Fruit fly (Drosophila melanogaster) whole organism, embryonic: Measurements from ENCODE around the gene Jhbp1.

Experiments
- Abd-B ChIP-seq: fragments of 200-800 bp; sonication (Bioruptor generic); optimal IDR thresholded peaks from 2 replicates; lab custom pipeline; 2018; ENCODE audit warnings: missing biosample characterization, mild to moderate bottlenecking, missing genetic modification characterization, moderate library complexity
- Aef1 ChIP-seq: fragments of 200-800 bp; sonication (Bioruptor generic); IDR thresholded peaks from 3 replicates; pipeline ENCODE4 v1.3.6; 2022; ENCODE audit warnings: missing biosample characterization, missing genetic modification characterization
- B-H1 ChIP-seq: fragments of 200-800 bp; sonication (Bioruptor generic); IDR thresholded peaks from 3 replicates; pipeline ENCODE4 v1.3.6; 2022; ENCODE audit warnings: missing biosample characterization, missing genetic modification characterization
- BtbVII ChIP-seq: fragments of 200-800 bp; sonication (Bioruptor generic); optimal IDR thresholded peaks from 3 replicates; lab custom pipeline; 2017; ENCODE audit warnings: missing biosample characterization, mild to moderate bottlenecking, missing genetic modification characterization
- CG11504 ChIP-seq: fragments of 200-800 bp; sonication (Bioruptor generic); optimal IDR thresholded peaks from 3 replicates; lab custom pipeline; 2019; ENCODE audit warnings: missing biosample characterization, mild to moderate bottlenecking, missing genetic modification characterization, moderate library complexity
- CG11560 ChIP-seq: fragments of 200-800 bp; sonication (Bioruptor generic); IDR thresholded peaks from 3 replicates; pipeline ENCODE4 v1.3.6; 2022; ENCODE audit warnings: missing biosample characterization, missing genetic modification characterization
- CG12104 ChIP-seq: fragments of 200-800 bp; sonication (Bioruptor generic); optimal IDR thresholded peaks from 3 replicates; lab custom pipeline; 2016; ENCODE audit warnings: missing biosample characterization, missing genetic modification characterization
- CG12391 ChIP-seq: fragments of 200-800 bp; sonication (Bioruptor generic); optimal IDR thresholded peaks from 3 replicates; lab custom pipeline; 2018; ENCODE audit warnings: missing biosample characterization, mild to moderate bottlenecking, missing genetic modification characterization, moderate library complexity
- CG2678 ChIP-seq: fragments of 200-800 bp; sonication (Bioruptor generic); optimal IDR thresholded peaks from 3 replicates; lab custom pipeline; 2019; ENCODE audit warnings: missing biosample characterization, mild to moderate bottlenecking, missing genetic modification characterization, moderate library complexity
- CG30431 ChIP-seq: fragments of 200-800 bp; sonication (Bioruptor generic); optimal IDR thresholded peaks from 2 replicates; lab custom pipeline; 2017; ENCODE audit warnings: missing biosample characterization, missing genetic modification characterization
- CG31365 ChIP-seq: fragments of 200-800 bp; sonication (Bioruptor generic); optimal IDR thresholded peaks from 2 replicates; lab custom pipeline; 2018; ENCODE audit warnings: missing biosample characterization, mild to moderate bottlenecking, missing genetic modification characterization
- CG3281 ChIP-seq: fragments of 200-800 bp; sonication (Bioruptor generic); optimal IDR thresholded peaks from 3 replicates; lab custom pipeline; 2017; ENCODE audit warnings: missing biosample characterization, mild to moderate bottlenecking, missing genetic modification characterization
- CG4404 ChIP-seq: fragments of 200-800 bp; sonication (Bioruptor generic); IDR thresholded peaks from 2 replicates; pipeline ENCODE4 v1.3.6; 2022; ENCODE audit warnings: missing biosample characterization, missing genetic modification characterization
- CG4617 ChIP-seq: fragments of 200-800 bp; sonication (Bioruptor generic); optimal IDR thresholded peaks from 3 replicates; lab custom pipeline; 2016; ENCODE audit warnings: missing biosample characterization, missing genetic modification characterization, borderline replicate concordance
- CG6791 ChIP-seq: fragments of 200-800 bp; sonication (Bioruptor generic); IDR thresholded peaks from 3 replicates; pipeline ENCODE4 v1.3.6; 2022; ENCODE audit warnings: missing biosample characterization, missing genetic modification characterization; ENCODE audit not compliant: partially characterized antibody
- CG7271 ChIP-seq: fragments of 200-800 bp; sonication (Bioruptor generic); optimal IDR thresholded peaks from 2 replicates; lab custom pipeline; 2018; ENCODE audit warnings: missing biosample characterization, mild to moderate bottlenecking, missing genetic modification characterization, moderate library complexity
- CG7839 ChIP-seq: fragments of 200-800 bp; sonication (Bioruptor generic); optimal IDR thresholded peaks from 3 replicates; lab custom pipeline; 2018; ENCODE audit warnings: missing biosample characterization, mild to moderate bottlenecking, missing genetic modification characterization, moderate library complexity
- D19A ChIP-seq: fragments of 200-800 bp; optimal IDR thresholded peaks from 3 replicates; lab custom pipeline; 2019; ENCODE audit warnings: missing biosample characterization, mild to moderate bottlenecking, missing genetic modification characterization, moderate library complexity
- Doc3 ChIP-seq: fragments of 200-800 bp; sonication (Bioruptor generic); IDR thresholded peaks from 3 replicates; pipeline ENCODE4 v1.3.6; 2022; ENCODE audit warnings: missing biosample characterization, missing genetic modification characterization; ENCODE audit not compliant: partially characterized antibody
- HLH4C ChIP-seq: fragments of 200-800 bp; sonication (Bioruptor generic); IDR thresholded peaks from 3 replicates; pipeline ENCODE4 v1.3.6; 2022; ENCODE audit warnings: missing biosample characterization, missing genetic modification characterization; ENCODE audit not compliant: partially characterized antibody
- Hmx ChIP-seq: fragments of 200-800 bp; sonication (Bioruptor generic); optimal IDR thresholded peaks from 2 replicates; lab custom pipeline; 2016; ENCODE audit warnings: missing biosample characterization, missing genetic modification characterization
- Mad ChIP-seq: fragments of 200-800 bp; sonication (Bioruptor generic); optimal IDR thresholded peaks from 2 replicates; lab custom pipeline; 2016; ENCODE audit warnings: missing biosample characterization, missing genetic modification characterization
- Meics ChIP-seq: fragments of 200-800 bp; sonication (Bioruptor generic); optimal IDR thresholded peaks from 2 replicates; lab custom pipeline; 2017; ENCODE audit warnings: missing biosample characterization, mild to moderate bottlenecking, missing genetic modification characterization
- Ptx1 ChIP-seq: fragments of 200-800 bp; sonication (Bioruptor generic); IDR thresholded peaks from 2 replicates; pipeline ENCODE4 v1.3.6; 2022; ENCODE audit warnings: missing biosample characterization, missing genetic modification characterization
- Sox100B ChIP-seq: fragments of 200-800 bp; sonication (Bioruptor generic); optimal IDR thresholded peaks from 3 replicates; lab custom pipeline; 2018; ENCODE audit warnings: missing biosample characterization, mild to moderate bottlenecking, missing genetic modification characterization
- Sox102F ChIP-seq: fragments of 200-800 bp; sonication (Bioruptor generic); optimal IDR thresholded peaks from 2 replicates; lab custom pipeline; 2018; ENCODE audit warnings: missing biosample characterization, mild to moderate bottlenecking, missing genetic modification characterization, moderate library complexity
- TFAM ChIP-seq: fragments of 200-800 bp; sonication (Bioruptor generic); optimal IDR thresholded peaks from 2 replicates; lab custom pipeline; 2017; ENCODE audit warnings: missing biosample characterization, missing genetic modification characterization, inconsistent platforms
- abd-A ChIP-seq: fragments of 200-800 bp; sonication (Bioruptor generic); optimal IDR thresholded peaks from 3 replicates; lab custom pipeline; 2019; ENCODE audit warnings: missing biosample characterization, mild to moderate bottlenecking, missing genetic modification characterization, moderate library complexity
- ac ChIP-seq: fragments of 200-800 bp; sonication (Bioruptor generic); optimal IDR thresholded peaks from 3 replicates; lab custom pipeline; 2017; ENCODE audit warnings: missing biosample characterization, mild to moderate bottlenecking, missing genetic modification characterization
- chif ChIP-seq, 2 experiments: fragments of 200-800 bp; sonication (Bioruptor generic); optimal IDR thresholded peaks; 3 replicates each; lab custom pipeline; 2016; ENCODE audit warnings: missing biosample characterization in 2 of 2, missing genetic modification characterization in 2 of 2
- corto ChIP-seq: fragments of 200-800 bp; sonication (Bioruptor generic); optimal IDR thresholded peaks from 2 replicates; lab custom pipeline; 2016; ENCODE audit warnings: missing biosample characterization, mild to moderate bottlenecking, missing genetic modification characterization, moderate library complexity
- crol ChIP-seq: fragments of 200-800 bp; sonication (Bioruptor generic); IDR thresholded peaks from 2 replicates; pipeline ENCODE4 v1.3.6; 2022; ENCODE audit warnings: missing biosample characterization, missing genetic modification characterization
- dysf ChIP-seq: fragments of 200-800 bp; sonication (Bioruptor generic); IDR thresholded peaks from 3 replicates; pipeline ENCODE4 v1.3.6; 2022; ENCODE audit warnings: missing biosample characterization, missing genetic modification characterization
- ewg ChIP-seq: fragments of 200-800 bp; sonication (Bioruptor generic); optimal IDR thresholded peaks from 3 replicates; lab custom pipeline; 2017; ENCODE audit warnings: mild to moderate bottlenecking, missing biosample characterization, missing genetic modification reagents, missing genetic modification characterization
- exex ChIP-seq: fragments of 200-800 bp; sonication (Bioruptor generic); optimal IDR thresholded peaks from 4 replicates; lab custom pipeline; 2018; ENCODE audit warnings: missing biosample characterization, mild to moderate bottlenecking, missing genetic modification characterization, moderate library complexity
- fru ChIP-seq: fragments of >200 bp; optimal IDR thresholded peaks from 2 replicates; lab custom pipeline; 2017
- gem ChIP-seq: fragments of 200-800 bp; sonication (Bioruptor generic); optimal IDR thresholded peaks from 2 replicates; lab custom pipeline; 2019; ENCODE audit warnings: missing biosample characterization, mild to moderate bottlenecking, missing genetic modification characterization, moderate library complexity
- gsb ChIP-seq: fragments of 200-800 bp; sonication (Bioruptor generic); IDR thresholded peaks from 2 replicates; pipeline ENCODE4 v1.3.6; 2022; ENCODE audit warnings: missing biosample characterization, missing genetic modification characterization
- nmo ChIP-seq: fragments of 200-800 bp; sonication (Bioruptor generic); optimal IDR thresholded peaks from 2 replicates; lab custom pipeline; 2018; ENCODE audit warnings: missing biosample characterization, mild to moderate bottlenecking, missing genetic modification characterization, moderate library complexity
- phol ChIP-seq: fragments of 200-800 bp; sonication (Bioruptor generic); optimal IDR thresholded peaks from 3 replicates; lab custom pipeline; 2018; ENCODE audit warnings: missing biosample characterization, mild to moderate bottlenecking, missing genetic modification characterization, moderate library complexity
- pum ChIP-seq: fragments of 200-800 bp; sonication (Bioruptor generic); optimal IDR thresholded peaks from 2 replicates; lab custom pipeline; 2016; ENCODE audit warnings: missing biosample characterization, missing genetic modification characterization
- sens-2 ChIP-seq: fragments of 200-800 bp; sonication (Bioruptor generic); IDR thresholded peaks from 2 replicates; pipeline ENCODE4 v1.3.6; 2022; ENCODE audit warnings: missing biosample characterization, missing genetic modification characterization

Gene Jhbp1

dm6 chr3R:5013503-5013902 is 48.3 kb downstream of the Jhbp1 start:
- TF ChIP-seq pum (GFP tag; lab: Kevin White, UChicago) (no peak), Ptx1 (GFP tag; lab: Robert Waterston, UW) (no peak), TFAM (GFP tag; lab: Kevin White, UChicago) (no peak), Meics (no peak), CG3281 (GFP tag; lab: Kevin White, UChicago) (no peak), CG11560 (tag; lab: Robert Waterston, UW) (no peak), corto (GFP tag; lab: Kevin White, UChicago) (no peak), Sox102F (GFP tag; lab: Kevin White, UChicago) (peak; percentile 6), D19A (tag; lab: Kevin White, UChicago) (peak; percentile 84), CG11504 (tag; lab: Kevin White, UChicago) (peak; percentile 8), Hmx (no peak), CG7271 (tag; lab: Kevin White, UChicago) (no peak), BtbVII (GFP tag; lab: Kevin White, UChicago) (no peak), CG6791 (no peak), gem (peak; percentile 16), Sox100B (GFP tag; lab: Kevin White, UChicago) (peak; percentile 13), CG30431 (GFP tag; lab: Kevin White, UChicago) (no peak), gsb (GFP tag; lab: Robert Waterston, UW) (no peak), Doc3 (GFP tag; lab: Robert Waterston, UW) (no peak), chif (GFP tag; optimal IDR thresholded peaks at IDR 0.05; lab: Kevin White, UChicago) (no peak), CG12104 (GFP tag; lab: Kevin White, UChicago) (no peak), CG4617 (GFP tag; lab: Kevin White, UChicago) (no peak), exex (tag; lab: Kevin White, UChicago) (peak; percentile 22), HLH4C (GFP tag; lab: Robert Waterston, UW) (no peak), Mad (GFP tag; lab: Kevin White, UChicago) (no peak), phol (tag; lab: Kevin White, UChicago) (peak; percentile 14), nmo (GFP tag; lab: Kevin White, UChicago) (peak; percentile 5), CG31365 (tag; lab: Kevin White, UChicago) (no peak), CG7839 (peak; percentile 2), ewg (no peak), fru (lab: Kevin White, UChicago) (no peak), B-H1 (GFP tag; lab: Robert Waterston, UW) (no peak), CG12391 (no peak), CG4404 (GFP tag; lab: Robert Waterston, UW) (no peak), dysf (GFP tag; lab: Robert Waterston, UW) (0 out of 3 replicates have a peak, but pooled peaks have one; percentile 20)

dm6 chr3R:5014689-5015088 is 49.4 kb downstream of the Jhbp1 start:
- peak; percentile 95 for TF ChIP-seq abd-A (tag; lab: Kevin White, UChicago)
- TF ChIP-seq CG2678: no peak
- peak; percentile 84 for TF ChIP-seq crol
- peak; percentile 79 for TF ChIP-seq Abd-B
- TF ChIP-seq ac (GFP tag; lab: Kevin White, UChicago): no peak
- no peak for TF ChIP-seq sens-2 (GFP tag; lab: Robert Waterston, UW)
- TF ChIP-seq Aef1 (GFP tag; lab: Robert Waterston, UW): no peak
